Fruit fly (Drosophila melanogaster): ENCODE results near the gene Sec13.

The Sec13 gene

dm6 chr3R:23314332-23314731 lies 41.7 kb upstream of the Sec13 start (continued):
- TF ChIP-seq CG6808 (GFP tag; optimal IDR thresholded peaks at IDR 0.05) (peak; percentile 59), Ets96B (tag; optimal IDR thresholded peaks at IDR 0.05) (peak; percentile 54), dac (GFP tag; optimal IDR thresholded peaks at IDR 0.05) (no peak), CG31627 (GFP tag; optimal IDR thresholded peaks at IDR 0.05) (no peak), Eip75B (GFP tag; optimal IDR thresholded peaks at IDR 0.05) (peak; percentile 13), CG10631 (GFP tag; optimal IDR thresholded peaks at IDR 0.05) (no peak), Eip93F (GFP tag; optimal IDR thresholded peaks at IDR 0.05) (no peak), CG11902 (GFP tag; optimal IDR thresholded peaks at IDR 0.05) (no peak), achi (GFP tag; optimal IDR thresholded peaks at IDR 0.05) (peak; percentile 25), CG6163 (GFP tag; IDR thresholded peaks at IDR 0.05) (peak; percentile 89), CG11294 (GFP tag; IDR thresholded peaks at IDR 0.05) (no peak), Eip78C (GFP tag) (peak; percentile 84), lz (GFP tag; optimal IDR thresholded peaks at IDR 0.05) (no peak), CG11762 (GFP tag; optimal IDR thresholded peaks at IDR 0.05; ENCODE audit: insufficient read depth) (no peak), CG16779 (tag; optimal IDR thresholded peaks at IDR 0.05) (peak; percentile 69), vri (GFP tag; optimal IDR thresholded peaks at IDR 0.05) (peak; percentile 9), CG4318 (GFP tag; optimal IDR thresholded peaks at IDR 0.05) (no peak), salr (GFP tag; optimal IDR thresholded peaks at IDR 0.05) (peak; percentile 13 to 30), CG6276 (GFP tag; optimal IDR thresholded peaks at IDR 0.05) (peak; percentile 65), esn (GFP tag; optimal IDR thresholded peaks at IDR 0.05) (peak; percentile 2), CG9139 (GFP tag; optimal IDR thresholded peaks at IDR 0.05) (peak; percentile 72), ss (GFP tag; optimal IDR thresholded peaks at IDR 0.05) (peak; percentile 69 to 82), Hr4 (GFP tag; optimal IDR thresholded peaks at IDR 0.05) (no peak), topi (GFP tag; optimal IDR thresholded peaks at IDR 0.05) (no peak), Sox15 (GFP tag; optimal IDR thresholded peaks at IDR 0.05) (no peak), CG6854 (GFP tag; optimal IDR thresholded peaks at IDR 0.05) (peak; percentile 72), CG7368 (GFP tag; optimal IDR thresholded peaks at IDR 0.05) (peak; percentile 54), Hr38 (GFP tag; optimal IDR thresholded peaks at IDR 0.05) (no peak), fd59A (GFP tag; optimal IDR thresholded peaks at IDR 0.05) (peak; percentile 18), eg (GFP tag; IDR thresholded peaks at IDR 0.05) (peak; percentile 87), Ets21C (GFP tag; optimal IDR thresholded peaks at IDR 0.05) (no peak), CG3032 (tag; optimal IDR thresholded peaks at IDR 0.05) (peak; percentile 38), Lpt (GFP tag; optimal IDR thresholded peaks at IDR 0.05) (peak; percentile 38), CG34406 (GFP tag; optimal IDR thresholded peaks at IDR 0.05) (peak; percentile 23), spab (GFP tag; optimal IDR thresholded peaks at IDR 0.05) (peak; percentile 43), fkh (GFP tag; optimal IDR thresholded peaks at IDR 0.05) (peak; percentile 89), CG32006 (GFP tag; optimal IDR thresholded peaks at IDR 0.05) (no peak), pdm3 (GFP tag; optimal IDR thresholded peaks at IDR 0.05) (peak; percentile 24), CG15336 (GFP tag; IDR thresholded peaks at IDR 0.05) (peak; percentile 56; the same call in 1 of the 2 replicates)

- TF ChIP-seq CG10669 (GFP tag; optimal IDR thresholded peaks at IDR 0.05): no peak
- TF ChIP-seq fkh (GFP tag; optimal IDR thresholded peaks at IDR 0.05): peak; percentile 65
Measured at dm6 chr3R:23315221-23315620, 40.9 kb upstream of the Sec13 start.

dm6 chr3R:23315630-23316029 lies 40.4 kb upstream of the Sec13 start:
- TF ChIP-seq CG32006 (GFP tag; optimal IDR thresholded peaks at IDR 0.05) (peak; percentile 35), acj6 (GFP tag; optimal IDR thresholded peaks at IDR 0.05) (no peak), CG15336 (GFP tag; IDR thresholded peaks at IDR 0.05) (peak; percentile 30; the same call in 1 of the 2 replicates), eg (GFP tag; IDR thresholded peaks at IDR 0.05) (no peak), CG3919 (GFP tag; optimal IDR thresholded peaks at IDR 0.05) (peak; percentile 4), Ets21C (GFP tag; optimal IDR thresholded peaks at IDR 0.05) (no peak), CG10631 (GFP tag; optimal IDR thresholded peaks at IDR 0.05) (peak; percentile 27), Eip78C (GFP tag) (peak; percentile 64), CG10669 (GFP tag; optimal IDR thresholded peaks at IDR 0.05) (peak; percentile 6)

All from whole organism, prepupa.